Fruit fly (Drosophila melanogaster): ENCODE results near the gene Nepl8.

Gene Nepl8

dm6 chr2L:16495193-16495780, 7.3 kb downstream of the Nepl8 start (continued):
- TF ChIP-seq ara (GFP tag; IDR thresholded peaks at IDR 0.05) (no peak), Six4 (GFP tag; optimal IDR thresholded peaks at IDR 0.05) (no peak), cg (GFP tag; optimal IDR thresholded peaks at IDR 0.05) (no peak), Rfx (GFP tag; IDR thresholded peaks at IDR 0.05) (peak; percentile 83), Doc2 (GFP tag; IDR thresholded peaks at IDR 0.05) (no peak), Neu2 (GFP tag; optimal IDR thresholded peaks at IDR 0.05; ENCODE audit: borderline replicate concordance) (no peak), crp (GFP tag; optimal IDR thresholded peaks at IDR 0.05) (peak in 1 of 2 experiments; percentile 35), CG17186 (GFP tag; optimal IDR thresholded peaks at IDR 0.05) (no peak), sd (tag; optimal IDR thresholded peaks at IDR 0.05) (peak; percentile 48), CG12299 (tag; optimal IDR thresholded peaks at IDR 0.05) (peak; percentile 91), salm (tag; optimal IDR thresholded peaks at IDR 0.05) (peak; percentile 92), CG10543 (GFP tag; optimal IDR thresholded peaks at IDR 0.05) (no peak), trem (tag; optimal IDR thresholded peaks at IDR 0.05) (no peak), CG31224 (GFP tag; IDR thresholded peaks at IDR 0.05) (no peak), PHDP (tag; optimal IDR thresholded peaks at IDR 0.05) (peak; percentile 94), CG10654 (GFP tag; optimal IDR thresholded peaks at IDR 0.05) (no peak), NFAT (GFP tag; IDR thresholded peaks at IDR 0.05) (no peak), gcm (GFP tag; optimal IDR thresholded peaks at IDR 0.05) (peak; percentile 95), fd3F (GFP tag; optimal IDR thresholded peaks at IDR 0.05) (peak; percentile 73), Poxn (GFP tag; IDR thresholded peaks at IDR 0.05) (no peak), HLHmδ (GFP tag; optimal IDR thresholded peaks at IDR 0.05) (no peak), luna (GFP tag; optimal IDR thresholded peaks at IDR 0.05) (peak; percentile 28), CG7357 (GFP tag; IDR thresholded peaks at IDR 0.05) (no peak), Atf-2 (GFP tag; optimal IDR thresholded peaks at IDR 0.05) (no peak), CG12155 (GFP tag; optimal IDR thresholded peaks at IDR 0.05) (peak; percentile 77), esg (GFP tag; conservative IDR thresholded peaks at IDR 0.05) (no peak), ranshi (GFP tag; IDR thresholded peaks at IDR 0.05) (no peak), Elba2 (GFP tag; optimal IDR thresholded peaks at IDR 0.05) (peak; percentile 3), lilli (GFP tag; optimal IDR thresholded peaks at IDR 0.05) (peak; percentile 78), peb (GFP tag; IDR thresholded peaks at IDR 0.05) (no peak), Myb (GFP tag; optimal IDR thresholded peaks at IDR 0.05) (peak; percentile 45), Dp (GFP tag; optimal IDR thresholded peaks at IDR 0.05) (no peak), CG4424 (GFP tag; optimal IDR thresholded peaks at IDR 0.05) (no peak), CG30431 (GFP tag; optimal IDR thresholded peaks at IDR 0.05) (peak; percentile 71), Ptx1 (GFP tag; IDR thresholded peaks at IDR 0.05) (peak; percentile 82), CG18764 (GFP tag; optimal IDR thresholded peaks at IDR 0.05) (no peak), klu (GFP tag; IDR thresholded peaks at IDR 0.05) (peak; percentile 64), CG4617 (GFP tag; optimal IDR thresholded peaks at IDR 0.05; ENCODE audit: borderline replicate concordance) (peak; percentile 72), CG8290 (GFP tag; optimal IDR thresholded peaks at IDR 0.05) (peak; percentile 85), CG8290 (tag; optimal IDR thresholded peaks at IDR 0.05) (peak in 1 of 2 experiments; percentile 93), Dll (GFP tag; IDR thresholded peaks at IDR 0.05; ENCODE audit: partially characterized antibody) (no peak), kah (GFP tag; optimal IDR thresholded peaks at IDR 0.05) (no peak), amos (GFP tag; IDR thresholded peaks at IDR 0.05; ENCODE audit: partially characterized antibody) (no peak), CG16813 (GFP tag; IDR thresholded peaks at IDR 0.05; ENCODE audit: partially characterized antibody) (no peak), abd-A (tag; optimal IDR thresholded peaks at IDR 0.05) (peak; percentile 12), CG3281 (GFP tag; optimal IDR thresholded peaks at IDR 0.05) (no peak), CG17328 (GFP tag; IDR thresholded peaks at IDR 0.05) (peak; percentile 90), NfI (GFP tag; optimal IDR thresholded peaks at IDR 0.05) (peak; percentile 82), unpg (GFP tag; optimal IDR thresholded peaks at IDR 0.05) (peak; percentile 95), Sox102F (GFP tag; optimal IDR thresholded peaks at IDR 0.05) (peak; percentile 96), Dek (tag; optimal IDR thresholded peaks at IDR 0.05) (peak; percentile 77)

Measured in whole organism, embryonic.